Worm (Caenorhabditis elegans) whole organism, young adult: ENCODE measurements around the gene tex-2.

ENCODE experiments used
- F23B12.7 ChIP-seq: sonication (generic microtip); optimal IDR thresholded peaks from 2 replicates; lab custom pipeline; 2017; ENCODE audit warnings: missing genetic modification characterization, mild to moderate bottlenecking, missing compliant biosample characterization, antibody characterized with exemption, moderate library complexity; ENCODE audit not compliant: insufficient read depth
- F55B11.4 ChIP-seq: sonication (generic microtip); optimal IDR thresholded peaks from 2 replicates; lab custom pipeline; 2016; ENCODE audit warnings: missing compliant biosample characterization, missing genetic modification characterization, borderline replicate concordance; ENCODE audit not compliant: insufficient read depth
- madf-6 ChIP-seq: fragments of 200-800 bp; sonication (Bioruptor generic); IDR thresholded peaks from 2 replicates; pipeline ENCODE4 v1.3.6; 2022; ENCODE audit warnings: missing genetic modification reagents, missing genetic modification characterization, missing compliant biosample characterization
- madf-8 ChIP-seq: fragments of 200-800 bp; sonication (Bioruptor generic); conservative IDR thresholded peaks from 2 replicates; pipeline ENCODE4 v1.3.6; 2022; ENCODE audit warnings: missing genetic modification reagents, missing genetic modification characterization, missing compliant biosample characterization

DNA sequence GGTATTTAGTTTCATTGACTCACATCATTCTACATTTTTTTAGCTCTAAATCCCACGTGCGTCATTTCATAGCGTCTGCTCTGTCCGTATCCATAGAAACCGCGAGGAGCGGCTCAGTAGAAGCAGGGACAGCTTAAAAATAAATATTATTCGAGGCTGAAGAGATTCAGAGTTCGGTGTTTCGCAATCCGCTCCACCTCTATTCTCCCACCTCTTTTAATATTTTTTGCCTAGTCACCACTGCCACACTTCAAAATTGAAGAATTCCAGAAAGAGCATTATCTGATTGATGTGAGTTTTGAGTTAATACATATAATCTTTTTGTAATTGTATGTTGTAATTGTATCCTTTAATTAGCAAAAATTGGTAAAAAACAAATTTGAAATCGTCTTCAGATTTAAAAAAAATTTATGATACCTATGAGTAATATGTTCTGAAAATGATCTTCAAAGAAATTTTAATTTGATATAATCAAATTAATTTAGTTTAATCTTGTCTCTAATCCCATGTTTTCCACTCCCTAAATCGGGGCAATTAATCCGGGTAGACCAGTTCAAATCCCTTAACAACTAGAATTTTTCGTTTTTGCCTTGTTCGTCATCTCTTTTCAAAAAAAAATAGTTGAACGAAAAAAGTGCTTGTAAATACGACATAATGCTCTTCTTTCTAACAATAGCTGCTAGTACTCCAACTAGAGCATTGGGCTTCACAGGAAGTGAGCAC lies 16.2 kb upstream of the tex-2 start:
- TF ChIP-seq F55B11.4 (tag; lab: Kevin White, UChicago) (no peak), madf-6 (GFP tag; lab: Robert Waterston, UW) (no peak), madf-8 (no peak), F23B12.7 (tag; lab: Kevin White, UChicago) (no peak)
